Worm (Caenorhabditis elegans): Measurements from ENCODE around the gene B0563.6.

DNA sequence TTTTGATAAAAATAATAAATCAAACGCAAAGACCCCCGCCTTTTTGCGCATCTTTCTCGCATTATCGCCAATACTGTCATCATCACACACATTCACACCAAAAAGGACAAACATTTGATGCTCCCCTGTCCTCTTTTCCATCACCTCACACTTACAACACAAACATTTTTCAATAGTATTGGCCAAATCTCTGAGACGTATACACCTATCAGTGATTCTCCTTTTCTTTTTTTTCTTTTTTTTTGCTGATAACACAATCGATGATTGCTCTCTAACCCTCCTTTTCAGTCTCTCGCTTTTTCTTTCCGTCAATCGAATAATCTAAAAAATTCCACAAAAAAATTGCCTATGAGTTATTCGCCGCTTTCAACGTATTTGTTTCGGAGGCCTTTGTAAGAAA is 40.6 kb upstream of the B0563.6 start:
- TF ChIP-seq fos-1 (tag; optimal IDR thresholded peaks at IDR 0.05) (no peak), nfya-1 (tag; optimal IDR thresholded peaks at IDR 0.05; ENCODE audit: insufficient read depth) (no peak), nhr-25 (tag; optimal IDR thresholded peaks at IDR 0.05) (no peak), eor-1 (tag; optimal IDR thresholded peaks at IDR 0.05) (no peak), aly-2 (tag; optimal IDR thresholded peaks at IDR 0.05) (no peak)

Data from whole organism, L3 larva.